Worm (Caenorhabditis elegans) whole organism, L3 larva: Measurements from ENCODE around the gene srp-7.

ENCODE experiments used
- ZK546.5 ChIP-seq: sonication (generic microtip); optimal IDR thresholded peaks from 2 replicates; lab custom pipeline; 2017; ENCODE audit warnings: missing biosample characterization, missing genetic modification characterization
- ama-1 ChIP-seq: fragments of 150-350 bp; optimal IDR thresholded peaks from 2 replicates; lab custom pipeline; 2018
- ceh-16 ChIP-seq: sonication (generic microtip); optimal IDR thresholded peaks from 2 replicates; lab custom pipeline; 2017; ENCODE audit warnings: missing biosample characterization, missing genetic modification characterization
- ceh-28 ChIP-seq: fragments of 150-350 bp; optimal IDR thresholded peaks from 2 replicates; lab custom pipeline; 2014; ENCODE audit warnings: missing biosample characterization, missing genetic modification reagents, missing genetic modification characterization
- egl-27 ChIP-seq: sonication (generic microtip); optimal IDR thresholded peaks from 4 replicates; lab custom pipeline; 2017; ENCODE audit warnings: missing biosample characterization, missing genetic modification reagents, missing genetic modification characterization
- elt-1 ChIP-seq: fragments of 150-350 bp; optimal IDR thresholded peaks from 2 replicates; lab custom pipeline; 2014; ENCODE audit warnings: missing biosample characterization, missing genetic modification characterization
- elt-2 ChIP-seq: sonication (generic microtip); optimal IDR thresholded peaks from 2 replicates; lab custom pipeline; 2016; ENCODE audit warnings: missing genetic modification reagents, mild to moderate bottlenecking, missing genetic modification characterization, missing compliant biosample characterization
- elt-3 ChIP-seq, 3 experiments: fragments of 150-350 bp in 1 of 3; sonication (generic microtip) in 2 of 3; optimal IDR thresholded peaks; 2 replicates in 2 of 3; 4 replicates in 1 of 3; lab custom pipeline; 2014 to 2017; ENCODE audit warnings: missing biosample characterization in 3 of 3, missing genetic modification characterization in 3 of 3
- eor-1 ChIP-seq, 2 experiments: fragments of 150-350 bp; optimal IDR thresholded peaks; 2 replicates each; lab custom pipeline; 2014 to 2018; ENCODE audit warnings: missing biosample characterization in 2 of 2, missing genetic modification characterization in 2 of 2
- fkh-10 ChIP-seq: sonication (generic microtip); optimal IDR thresholded peaks from 2 replicates; lab custom pipeline; 2017; ENCODE audit warnings: missing biosample characterization, missing genetic modification reagents, missing genetic modification characterization
- hmg-11 ChIP-seq: sonication (generic microtip); optimal IDR thresholded peaks from 2 replicates; lab custom pipeline; 2016; ENCODE audit warnings: missing genetic modification characterization, missing compliant biosample characterization
- lin-39 ChIP-seq: fragments of 150-350 bp; optimal IDR thresholded peaks from 2 replicates; lab custom pipeline; 2018; ENCODE audit warnings: missing biosample characterization, missing genetic modification reagents, missing genetic modification characterization
- lsy-12 ChIP-seq: sonication (generic microtip); optimal IDR thresholded peaks from 2 replicates; lab custom pipeline; 2016; ENCODE audit warnings: mild to moderate bottlenecking, missing genetic modification characterization, missing compliant biosample characterization
- mdl-1 ChIP-seq: fragments of 150-350 bp; optimal IDR thresholded peaks from 2 replicates; lab custom pipeline; 2014; ENCODE audit warnings: missing biosample characterization, missing genetic modification characterization
- nfya-1 ChIP-seq: sonication (generic microtip); optimal IDR thresholded peaks from 2 replicates; lab custom pipeline; 2017; ENCODE audit warnings: missing genetic modification characterization, mild to moderate bottlenecking, missing compliant biosample characterization, antibody characterized with exemption, moderate library complexity; ENCODE audit not compliant: insufficient read depth
- nhr-11 ChIP-seq: fragments of 150-350 bp; optimal IDR thresholded peaks from 2 replicates; lab custom pipeline; 2014; ENCODE audit warnings: missing biosample characterization, missing genetic modification characterization
- nhr-12 ChIP-seq: fragments of 150-350 bp; optimal IDR thresholded peaks from 2 replicates; lab custom pipeline; 2014; ENCODE audit warnings: missing biosample characterization, missing genetic modification characterization
- nhr-23 ChIP-seq: fragments of 150-350 bp; optimal IDR thresholded peaks from 2 replicates; lab custom pipeline; 2014; ENCODE audit warnings: missing biosample characterization, missing genetic modification reagents, missing genetic modification characterization
- nhr-237 ChIP-seq: fragments of 150-350 bp; optimal IDR thresholded peaks from 2 replicates; lab custom pipeline; 2014; ENCODE audit warnings: missing biosample characterization, missing genetic modification characterization
- nhr-76 ChIP-seq: fragments of 150-350 bp; sonication (generic microtip); optimal IDR thresholded peaks from 5 replicates; lab custom pipeline; 2014; ENCODE audit warnings: missing biosample characterization, missing genetic modification characterization
- pqm-1 ChIP-seq: fragments of 150-350 bp; optimal IDR thresholded peaks from 2 replicates; lab custom pipeline; 2017; ENCODE audit warnings: missing biosample characterization, missing genetic modification characterization, inconsistent platforms
- sea-2 ChIP-seq: fragments of 150-350 bp; sonication (generic microtip); optimal IDR thresholded peaks from 4 replicates; lab custom pipeline; 2014; ENCODE audit warnings: missing biosample characterization, missing genetic modification reagents, missing genetic modification characterization
- skn-1 ChIP-seq: fragments of 150-350 bp; optimal IDR thresholded peaks from 2 replicates; lab custom pipeline; 2014; ENCODE audit warnings: missing biosample characterization, missing genetic modification characterization
- snpc-4 ChIP-seq: fragments of 150-350 bp; optimal IDR thresholded peaks from 2 replicates; lab custom pipeline; 2014; ENCODE audit warnings: missing biosample characterization, missing genetic modification characterization
- tbx-2 ChIP-seq: sonication (generic microtip); optimal IDR thresholded peaks from 2 replicates; lab custom pipeline; 2016; ENCODE audit warnings: mild to moderate bottlenecking, missing genetic modification characterization, missing compliant biosample characterization
- unc-39 ChIP-seq: sonication (generic microtip); optimal IDR thresholded peaks from 4 replicates; lab custom pipeline; 2017; ENCODE audit warnings: missing biosample characterization, missing genetic modification characterization
- ztf-11 ChIP-seq: fragments of 150-350 bp; optimal IDR thresholded peaks from 2 replicates; lab custom pipeline; 2014; ENCODE audit warnings: missing biosample characterization, missing genetic modification characterization
- ztf-4 ChIP-seq: fragments of 150-350 bp; optimal IDR thresholded peaks from 2 replicates; lab custom pipeline; 2014; ENCODE audit warnings: missing biosample characterization, missing genetic modification characterization

Gene srp-7

ce11 chrV:8206931-8207330 lies 28.0 kb downstream of the srp-7 start, which contains the start of gene timp-1:
TSS of gene timp-1 (plus strand) at chrV:8207235.
- peak; percentile 45 for TF ChIP-seq nhr-23 (tag; lab: Kevin White, UChicago)
- TF ChIP-seq ceh-28 (tag; lab: Kevin White, UChicago): no peak

ce11 chrV:8210527-8210926 lies 31.6 kb downstream of the srp-7 start:
- TF ChIP-seq tbx-2 (tag; lab: Kevin White, UChicago) (no peak), egl-27 (no peak), unc-39 (tag; lab: Kevin White, UChicago) (no peak), skn-1 (tag; lab: Kevin White, UChicago) (no peak), nfya-1 (tag; lab: Kevin White, UChicago) (peak; percentile 19), nhr-76 (no peak), ceh-28 (tag; lab: Kevin White, UChicago) (no peak)
- TF ChIP-seq, all 47 proteins: peak for 1

DNA sequence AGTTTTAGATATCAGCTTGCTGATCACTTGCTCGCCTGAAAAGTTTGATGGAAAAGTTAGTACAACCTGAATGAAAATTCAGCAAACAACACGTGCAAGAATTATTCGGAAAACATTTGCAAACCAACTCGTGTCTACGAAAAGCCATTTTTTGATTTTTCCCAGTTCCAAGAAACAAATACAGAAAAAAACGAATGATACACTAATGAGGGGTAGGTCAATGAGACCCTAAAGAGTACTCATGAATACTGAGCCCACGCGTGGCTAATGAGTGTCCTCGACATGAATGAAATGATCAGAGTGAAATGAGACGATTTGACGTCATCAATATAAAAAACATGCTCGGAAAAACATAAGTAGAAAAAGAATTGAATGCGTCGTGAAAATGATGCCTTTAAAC lies 33.1 kb downstream of the srp-7 start:
- no peak for TF ChIP-seq ama-1 (lab: Kevin White, UChicago)
- TF ChIP-seq ztf-4 (tag; lab: Kevin White, UChicago): no peak
- TF ChIP-seq nhr-12: no peak
- no peak for TF ChIP-seq ZK546.5 (tag; lab: Kevin White, UChicago)
- no peak for TF ChIP-seq ceh-28 (tag; lab: Kevin White, UChicago)
- no peak for TF ChIP-seq tbx-2 (tag; lab: Kevin White, UChicago)
- TF ChIP-seq mdl-1 (tag; lab: Kevin White, UChicago): no peak
- TF ChIP-seq fkh-10: no peak
- TF ChIP-seq nhr-11 (tag; lab: Kevin White, UChicago): no peak

DNA sequence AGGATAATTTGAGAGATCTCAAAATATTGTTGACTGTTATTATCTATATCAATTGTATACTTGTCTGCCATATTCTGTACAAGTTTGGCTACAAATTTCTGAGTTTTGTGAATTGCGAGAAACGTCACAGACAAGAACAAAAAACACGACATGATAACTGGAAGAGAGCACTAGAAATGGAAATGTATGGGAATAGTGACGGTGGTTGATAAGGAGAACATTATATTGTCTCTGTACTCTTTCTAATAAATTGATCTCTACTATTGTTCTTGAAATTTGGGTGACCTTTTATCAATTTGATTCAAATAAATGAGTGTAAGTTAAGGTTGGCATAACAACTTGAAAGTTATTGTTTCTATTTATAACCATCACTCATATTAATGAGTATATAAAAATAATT lies 33.9 kb downstream of the srp-7 start:
- TF ChIP-seq elt-2 (tag; lab: Kevin White, UChicago) (peak; percentile 87), skn-1 (tag; lab: Kevin White, UChicago) (no peak), ceh-16 (tag; lab: Kevin White, UChicago) (no peak), pqm-1 (tag; lab: Kevin White, UChicago) (peak; percentile 83), elt-1 (tag; lab: Kevin White, UChicago) (no peak), sea-2 (GFP tag; lab: Kevin White, UChicago) (no peak), elt-3 (tag; optimal IDR thresholded peaks at IDR 0.05; lab: Kevin White, UChicago) (no peak), tbx-2 (tag; lab: Kevin White, UChicago) (no peak)

DNA sequence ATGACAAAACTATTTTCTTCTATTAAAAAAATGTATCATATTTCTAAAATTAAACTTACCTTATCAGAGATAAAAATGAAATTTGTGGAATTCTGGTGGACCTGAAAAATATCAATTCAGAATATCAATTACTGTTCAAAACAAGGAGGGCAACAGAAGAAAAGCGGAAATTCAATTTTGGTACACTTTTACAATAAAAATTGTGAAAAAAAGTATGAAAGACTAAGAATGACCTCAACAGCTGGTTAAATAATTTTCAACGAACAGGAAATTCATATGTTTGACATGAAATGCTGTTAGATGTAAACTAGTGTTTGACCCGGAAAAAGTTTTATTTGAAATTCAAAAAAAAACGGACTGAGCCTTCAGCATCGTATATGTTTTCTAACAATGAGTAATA lies 34.9 kb downstream of the srp-7 start, which contains the start of gene K07C11.7:
Gene K07C11.7 (minus strand): TSS at position 101 of the 400 bp plus-strand sequence.
- TF ChIP-seq ZK546.5 (tag; lab: Kevin White, UChicago) (no peak), nhr-237 (tag; lab: Kevin White, UChicago) (no peak), snpc-4 (tag; lab: Kevin White, UChicago) (no peak)

DNA sequence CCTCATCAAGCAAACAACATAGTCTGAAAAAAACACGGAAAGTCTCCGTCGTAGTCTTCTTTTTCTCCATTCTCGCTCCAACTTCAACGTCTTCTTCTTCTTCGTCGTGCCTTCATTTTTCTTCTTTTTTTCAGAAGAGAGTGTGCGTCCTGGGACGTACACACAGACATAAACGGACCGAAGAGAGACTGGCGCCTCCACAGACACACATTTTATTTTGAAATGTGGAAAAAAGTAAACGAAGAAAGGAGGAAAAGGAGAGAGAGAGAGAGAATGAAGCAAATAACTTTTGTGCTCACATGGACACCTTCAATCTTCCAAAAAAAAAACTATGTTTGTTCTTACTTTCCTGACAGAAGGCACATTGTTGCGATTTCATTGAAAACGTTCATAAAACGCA lies 36.2 kb downstream of the srp-7 start:
- TF ChIP-seq hmg-11 (tag; lab: Kevin White, UChicago) (peak; percentile 70), egl-27 (no peak), eor-1 (tag; optimal IDR thresholded peaks at IDR 0.05; lab: Kevin White, UChicago) (no peak), nhr-12 (no peak), nfya-1 (tag; lab: Kevin White, UChicago) (peak; percentile 25)

DNA sequence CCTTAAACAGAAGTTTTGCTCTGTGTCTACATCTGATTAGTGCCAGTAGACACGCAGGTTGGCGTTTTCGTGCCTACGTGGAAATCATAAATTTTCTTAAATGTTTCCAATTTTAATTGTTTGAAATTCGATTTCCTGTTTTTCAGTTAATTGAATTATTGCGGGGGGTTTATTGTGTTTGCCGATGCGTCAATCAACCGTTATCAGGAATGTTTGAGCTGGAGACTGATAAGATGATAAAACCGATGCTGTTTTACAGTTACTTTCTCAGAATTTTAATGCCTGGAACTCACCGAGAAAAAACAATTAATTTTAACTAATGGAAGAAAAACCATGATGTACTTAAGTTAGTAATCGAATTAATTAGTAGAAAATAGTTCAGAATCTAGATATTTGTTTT lies 38.2 kb downstream of the srp-7 start:
- TF ChIP-seq ceh-16 (tag; lab: Kevin White, UChicago) (no peak), elt-2 (tag; lab: Kevin White, UChicago) (peak; percentile 91), pqm-1 (tag; lab: Kevin White, UChicago) (peak; percentile 80)

- TF ChIP-seq elt-2 (tag; lab: Kevin White, UChicago) (peak; percentile 46), ztf-11 (tag; lab: Kevin White, UChicago) (no peak), lsy-12 (tag; lab: Kevin White, UChicago) (no peak), elt-1 (tag; lab: Kevin White, UChicago) (no peak), nhr-11 (tag; lab: Kevin White, UChicago) (no peak), lin-39 (tag; lab: Kevin White, UChicago) (peak; percentile 16)
- TF ChIP-seq, all 47 proteins: peak for 2
Measured at ce11 chrV:8217661-8218265, 38.8 kb downstream of the srp-7 start, which contains the start of gene K07C11.8. TSS of gene K07C11.8 (minus strand) at chrV:8217884.
